Fruit fly (Drosophila melanogaster) whole organism: ENCODE measurements around the gene CG42481.

Source experiments
- Dll ChIP-seq: fragments of >200 bp; optimal IDR thresholded peaks from 2 replicates; lab custom pipeline; 2017
- EcR ChIP-seq, 2 experiments: fragments of >200 bp; optimal IDR thresholded peaks; 2 replicates each; lab custom pipeline; 2017; ENCODE audit warnings: missing biosample characterization in 2 of 2, missing genetic modification characterization in 2 of 2, missing genetic modification reagents in 2 of 2
- pan ChIP-seq: fragments of >200 bp; optimal IDR thresholded peaks from 2 replicates; lab custom pipeline; 2017
- usp ChIP-seq: fragments of >200 bp; optimal IDR thresholded peaks from 2 replicates; lab custom pipeline; 2017; ENCODE audit warnings: missing biosample characterization, missing genetic modification characterization, mixed read lengths

dm6 chr3L:13301335-13301734 is 2.5 kb upstream of the CG42481 start, which contains the start of gene SP:
- TF ChIP-seq EcR (GFP tag; optimal IDR thresholded peaks at IDR 0.05; lab: Kevin White, UChicago) = no peak
- no peak for TF ChIP-seq usp (GFP tag; lab: Kevin White, UChicago)
- no peak for TF ChIP-seq pan
- TF ChIP-seq Dll (lab: Kevin White, UChicago) = no peak
